Fruit fly (Drosophila melanogaster): ENCODE data around the gene TTLL6B.

The TTLL6B gene

DNA sequence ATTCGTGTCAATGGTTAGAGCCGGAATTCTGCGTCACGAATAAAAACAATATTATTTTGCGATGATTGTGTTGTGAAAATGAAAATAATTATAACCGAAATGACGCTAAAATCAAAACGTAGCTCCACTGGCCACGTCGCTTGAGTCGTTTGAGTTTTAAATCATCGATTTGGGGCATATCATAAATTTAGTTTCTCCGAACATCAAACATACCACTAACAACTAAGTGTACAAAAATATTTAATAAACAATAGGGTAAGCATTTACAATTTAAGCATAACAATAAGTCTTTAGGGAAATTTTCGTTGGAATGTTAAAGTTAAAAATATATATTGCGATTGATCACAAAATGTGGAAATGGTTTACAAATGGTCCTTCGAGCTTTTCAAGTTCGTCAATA, at the start of gene TTLL6B, which contains the start of gene TfIIA-L:
TTLL6B (minus strand) TSS at position 101 of the 400 bp plus-strand sequence.
TfIIA-L (plus strand) TSS at position 206 of the 400 bp plus-strand sequence.
- TF ChIP-seq CG32264 (GFP tag; optimal IDR thresholded peaks at IDR 0.05), result no peak

DNA sequence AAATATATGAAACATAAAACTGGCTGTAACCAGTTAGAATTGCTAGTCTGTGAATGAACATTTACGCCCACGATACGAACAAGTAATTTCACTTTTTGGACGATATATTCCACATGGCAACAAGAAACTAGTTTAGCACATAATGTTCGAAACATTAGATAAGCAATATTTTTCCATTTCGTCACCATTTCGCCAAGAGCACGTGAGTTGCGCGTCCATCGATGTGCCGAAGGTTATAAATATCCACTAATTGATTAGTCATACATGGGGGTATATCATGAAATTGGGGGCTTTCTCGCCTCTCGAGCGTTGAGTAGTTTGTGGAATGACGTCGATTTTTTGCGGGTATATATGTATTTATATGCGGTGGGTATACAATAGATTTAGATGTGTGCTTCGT, 43.3 kb upstream of the TTLL6B start:
- TF ChIP-seq pan (optimal IDR thresholded peaks at IDR 0.05) (no peak), Vsx2 (GFP tag; optimal IDR thresholded peaks at IDR 0.05; ENCODE audit: partially characterized antibody) (no peak), Dif (GFP tag; optimal IDR thresholded peaks at IDR 0.05; ENCODE audit: partially characterized antibody) (no peak), dmrt93B (GFP tag; optimal IDR thresholded peaks at IDR 0.05) (no peak), CG32264 (GFP tag; optimal IDR thresholded peaks at IDR 0.05) (no peak), Hr78 (GFP tag; optimal IDR thresholded peaks at IDR 0.05) (no peak), usp (GFP tag; optimal IDR thresholded peaks at IDR 0.05) (no peak), woc (GFP tag; optimal IDR thresholded peaks at IDR 0.05) (no peak), Myc (optimal IDR thresholded peaks at IDR 0.05) (no peak), Rel (GFP tag; optimal IDR thresholded peaks at IDR 0.05) (no peak), Rel (tag; optimal IDR thresholded peaks at IDR 0.05) (no peak), br (GFP tag; optimal IDR thresholded peaks at IDR 0.05) (no peak), lola (GFP tag; optimal IDR thresholded peaks at IDR 0.05) (no peak), OdsH (GFP tag; optimal IDR thresholded peaks at IDR 0.05) (no peak), tai (GFP tag; optimal IDR thresholded peaks at IDR 0.05) (no peak), CrebA (GFP tag; optimal IDR thresholded peaks at IDR 0.05; ENCODE audit: borderline replicate concordance) (no peak)

DNA sequence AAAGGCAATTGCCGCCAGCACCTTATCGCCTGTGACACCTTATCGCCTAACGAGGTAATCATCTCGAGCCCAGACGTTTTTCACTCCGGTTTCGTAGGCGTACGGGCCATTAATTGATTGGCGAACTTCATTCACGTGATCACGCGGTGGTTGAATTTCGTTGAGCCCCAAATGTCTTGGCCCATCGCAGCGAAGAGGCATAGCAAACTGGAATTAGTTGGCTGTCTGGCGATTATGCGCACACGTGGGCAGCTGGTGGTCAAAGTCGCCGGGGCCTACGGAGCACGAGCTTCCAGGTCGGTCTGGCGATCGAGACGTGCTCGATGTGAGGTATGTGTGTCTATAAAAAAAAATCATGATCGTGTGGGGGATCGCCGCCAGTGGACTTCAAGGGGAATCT, 42.3 kb upstream of the TTLL6B start:
- TF ChIP-seq jim (GFP tag; optimal IDR thresholded peaks at IDR 0.05), result no peak
- no peak for TF ChIP-seq psq (GFP tag; optimal IDR thresholded peaks at IDR 0.05)
- no peak for TF ChIP-seq CG32264 (GFP tag; optimal IDR thresholded peaks at IDR 0.05)

DNA sequence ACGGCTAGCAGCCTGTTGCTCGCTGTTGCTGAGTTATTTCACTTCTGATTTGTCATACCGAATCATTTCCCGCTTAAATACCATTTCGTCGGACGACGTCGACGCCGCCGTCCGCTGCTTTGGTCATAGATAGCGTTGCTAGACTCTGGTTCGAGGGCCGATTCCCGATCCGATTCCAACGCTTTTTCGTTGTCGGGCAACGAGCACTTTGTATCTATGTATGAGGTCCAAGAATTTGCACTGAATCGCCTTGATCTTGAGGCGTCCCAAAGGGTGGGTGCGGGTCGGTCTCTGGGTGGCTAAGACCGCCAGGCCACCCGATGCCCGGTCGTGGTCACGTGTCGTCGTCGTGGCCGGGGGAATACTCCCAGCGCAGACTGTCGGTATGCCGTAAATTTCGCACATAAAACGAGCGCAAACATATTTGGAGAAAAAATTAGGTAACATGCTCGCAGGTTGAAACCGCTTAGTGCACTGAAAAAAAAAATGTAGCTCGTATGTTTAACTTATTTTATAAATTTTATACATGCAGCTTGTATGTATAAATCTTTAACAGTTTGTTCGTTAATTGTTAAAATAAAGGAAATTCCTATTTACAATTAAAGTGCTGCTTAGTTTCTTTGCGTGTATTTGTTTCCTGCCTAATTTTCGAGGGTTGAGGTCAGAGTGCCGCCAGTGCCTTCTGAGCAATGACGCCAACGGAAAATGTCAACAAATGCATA, 41.5 kb upstream of the TTLL6B start, which contains the start of gene CG3348:
CG3348 (minus strand) TSS at position 51 of the 722 bp plus-strand sequence.
- peak; percentile 65 for TF ChIP-seq Sp1 (GFP tag; optimal IDR thresholded peaks at IDR 0.05)
- peak; percentile 46 for TF ChIP-seq br (GFP tag; optimal IDR thresholded peaks at IDR 0.05)
- TF ChIP-seq dmrt93B (GFP tag; optimal IDR thresholded peaks at IDR 0.05), result peak; percentile 9
- TF ChIP-seq woc (GFP tag; optimal IDR thresholded peaks at IDR 0.05), result peak; percentile 15
- TF ChIP-seq OdsH (GFP tag; optimal IDR thresholded peaks at IDR 0.05), result peak; percentile 64
- no peak for TF ChIP-seq CrebA (GFP tag; optimal IDR thresholded peaks at IDR 0.05; ENCODE audit: borderline replicate concordance)
- peak; percentile 24 for TF ChIP-seq HLH106 (tag; optimal IDR thresholded peaks at IDR 0.05)
- TF ChIP-seq dl (GFP tag; optimal IDR thresholded peaks at IDR 0.05; ENCODE audit: insufficient read depth in 1 of 2, partially characterized antibody in 2 of 2), result no peak
- peak; percentile 50 for TF ChIP-seq sv (GFP tag; optimal IDR thresholded peaks at IDR 0.05)
- TF ChIP-seq fru (GFP tag; optimal IDR thresholded peaks at IDR 0.05), result peak; percentile 73
- TF ChIP-seq psq (GFP tag; optimal IDR thresholded peaks at IDR 0.05), result peak; percentile 49
- TF ChIP-seq ey (GFP tag; optimal IDR thresholded peaks at IDR 0.05), result peak; percentile 71
- no peak for TF ChIP-seq sage (GFP tag; optimal IDR thresholded peaks at IDR 0.05)
- no peak for TF ChIP-seq Rel (GFP tag; optimal IDR thresholded peaks at IDR 0.05)
- peak; percentile 8 for TF ChIP-seq Rel (tag; optimal IDR thresholded peaks at IDR 0.05)
- peak; percentile 69 for TF ChIP-seq Hnf4 (GFP tag; optimal IDR thresholded peaks at IDR 0.05)
- TF ChIP-seq rgr (GFP tag; optimal IDR thresholded peaks at IDR 0.05), result peak; percentile 78
- TF ChIP-seq Jra (GFP tag; optimal IDR thresholded peaks at IDR 0.05), result peak; percentile 32
- TF ChIP-seq Hr83 (GFP tag; optimal IDR thresholded peaks at IDR 0.05; ENCODE audit: poor library complexity, severe bottlenecking), result peak; percentile 36
- no peak for TF ChIP-seq Dfd (GFP tag; optimal IDR thresholded peaks at IDR 0.05)
- TF ChIP-seq Abd-B (GFP tag; optimal IDR thresholded peaks at IDR 0.05), result no peak
- peak; percentile 50 for TF ChIP-seq CG32264 (GFP tag; optimal IDR thresholded peaks at IDR 0.05)
- peak in 1 of 2 experiments; percentile 78 for TF ChIP-seq foxo (GFP tag; optimal IDR thresholded peaks at IDR 0.05)
- peak; percentile 72 for TF ChIP-seq h (GFP tag; optimal IDR thresholded peaks at IDR 0.05)
